Worm (Caenorhabditis elegans) whole organism, L1 larva: ENCODE measurements around the gene Y59E9AL.36.
"Not testable (repeated sequence)": the region's sequence is repeated elsewhere in the genome, so short reads cannot be mapped to it uniquely, and the experiment has no call there.

Source experiments
- C16A3.4 ChIP-seq: fragments of 150-350 bp; optimal IDR thresholded peaks from 2 replicates; lab custom pipeline; 2014; ENCODE audit warnings: missing biosample characterization, missing genetic modification characterization
- C34B4.2 ChIP-seq: sonication (generic microtip); optimal IDR thresholded peaks from 2 replicates; lab custom pipeline; 2017; ENCODE audit warnings: mild to moderate bottlenecking, missing genetic modification characterization, missing compliant biosample characterization
- aly-2 ChIP-seq: fragments of 150-350 bp; optimal IDR thresholded peaks from 2 replicates; lab custom pipeline; 2014; ENCODE audit warnings: missing biosample characterization, missing genetic modification characterization
- ama-1 ChIP-seq: fragments of 150-350 bp; optimal IDR thresholded peaks from 2 replicates; lab custom pipeline; 2014
- blmp-1 ChIP-seq: fragments of 150-350 bp; optimal IDR thresholded peaks from 2 replicates; lab custom pipeline; 2014; ENCODE audit warnings: missing biosample characterization, missing genetic modification characterization
- ceh-82 ChIP-seq, 3 experiments: fragments of 150-350 bp in 1 of 3; sonication (generic microtip) in 2 of 3; optimal IDR thresholded peaks; 2 replicates each; lab custom pipeline; 2014 to 2017; ENCODE audit warnings: missing biosample characterization in 3 of 3, missing genetic modification characterization in 3 of 3
- ceh-88 ChIP-seq: fragments of 200-800 bp; sonication (Bioruptor generic); IDR thresholded peaks from 2 replicates; pipeline ENCODE4 v1.3.6; 2022; ENCODE audit warnings: missing genetic modification characterization, missing compliant biosample characterization
- efl-1 ChIP-seq, 4 experiments: fragments of 150-350 bp; optimal IDR thresholded peaks in 3 of 4; peaks in 1 of 4; 1 replicate in 1 of 4; 2 replicates in 3 of 4; lab custom pipeline; 2014; ENCODE audit warnings: missing biosample characterization in 2 of 4, missing genetic modification characterization in 2 of 4, missing genetic modification reagents in 2 of 4
- efl-3 ChIP-seq: fragments of 200-800 bp; sonication (Bioruptor generic); optimal IDR thresholded peaks from 2 replicates; lab custom pipeline; 2018; ENCODE audit warnings: mild to moderate bottlenecking, missing genetic modification characterization, missing compliant biosample characterization
- elt-3 ChIP-seq, 6 experiments: fragments of 150-350 bp in 1 of 6; sonication (generic microtip); optimal IDR thresholded peaks; 2 replicates each; lab custom pipeline; 2017 to 2018; ENCODE audit warnings: missing biosample characterization in 6 of 6, missing genetic modification characterization in 6 of 6, inconsistent platforms in 1 of 6
- fkh-10 ChIP-seq: sonication (generic microtip); optimal IDR thresholded peaks from 2 replicates; lab custom pipeline; 2017; ENCODE audit warnings: missing biosample characterization, missing genetic modification reagents, missing genetic modification characterization
- fkh-8 ChIP-seq: sonication (generic microtip); optimal IDR thresholded peaks from 2 replicates; lab custom pipeline; 2016; ENCODE audit warnings: mild to moderate bottlenecking, missing genetic modification characterization, missing compliant biosample characterization
- fos-1 ChIP-seq: fragments of 150-350 bp; optimal IDR thresholded peaks from 2 replicates; lab custom pipeline; 2014; ENCODE audit warnings: missing biosample characterization, missing genetic modification characterization
- grh-1 ChIP-seq: fragments of 200-800 bp; sonication (Bioruptor generic); IDR thresholded peaks from 2 replicates; pipeline ENCODE4 v1.3.6; 2022; ENCODE audit warnings: missing genetic modification reagents, missing genetic modification characterization, missing compliant biosample characterization
- hpl-2 ChIP-seq: fragments of 150-350 bp; optimal IDR thresholded peaks from 2 replicates; lab custom pipeline; 2014; ENCODE audit warnings: missing biosample characterization, missing genetic modification reagents, missing genetic modification characterization
- irx-1 ChIP-seq: sonication (generic microtip); optimal IDR thresholded peaks from 2 replicates; lab custom pipeline; 2016; ENCODE audit warnings: missing genetic modification characterization, missing compliant biosample characterization
- jun-1 ChIP-seq: fragments of 150-350 bp; optimal IDR thresholded peaks from 2 replicates; lab custom pipeline; 2014; ENCODE audit warnings: missing biosample characterization, missing genetic modification reagents, missing genetic modification characterization
- lin-13 ChIP-seq: fragments of 150-350 bp; optimal IDR thresholded peaks from 2 replicates; lab custom pipeline; 2014; ENCODE audit warnings: missing biosample characterization, missing genetic modification reagents, missing genetic modification characterization
- lin-14 ChIP-seq: fragments of 200-800 bp; sonication (Bioruptor generic); optimal IDR thresholded peaks from 2 replicates; lab custom pipeline; 2018; ENCODE audit warnings: mild to moderate bottlenecking, missing genetic modification characterization, moderate library complexity, missing compliant biosample characterization
- lin-35 ChIP-seq, 2 experiments: fragments of 150-350 bp; optimal IDR thresholded peaks; 2 replicates each; lab custom pipeline; 2014; ENCODE audit warnings: missing biosample characterization in 2 of 2, missing genetic modification characterization in 2 of 2, missing genetic modification reagents in 2 of 2
- lir-3 ChIP-seq: sonication (generic microtip); optimal IDR thresholded peaks from 2 replicates; lab custom pipeline; 2016; ENCODE audit warnings: mild to moderate bottlenecking, missing genetic modification characterization, moderate library complexity, missing compliant biosample characterization; ENCODE audit not compliant: poor library complexity
- mef-2 ChIP-seq: fragments of 150-350 bp; optimal IDR thresholded peaks from 2 replicates; lab custom pipeline; 2014; ENCODE audit warnings: missing biosample characterization, missing genetic modification characterization
- mep-1 ChIP-seq: fragments of 150-350 bp; optimal IDR thresholded peaks from 2 replicates; lab custom pipeline; 2014; ENCODE audit warnings: missing biosample characterization, missing genetic modification characterization
- nhr-237 ChIP-seq: fragments of 150-350 bp; optimal IDR thresholded peaks from 2 replicates; lab custom pipeline; 2014; ENCODE audit warnings: missing biosample characterization, missing genetic modification characterization
- nhr-28 ChIP-seq: fragments of 150-350 bp; optimal IDR thresholded peaks from 2 replicates; lab custom pipeline; 2014; ENCODE audit warnings: missing biosample characterization, missing genetic modification characterization
- nhr-71 ChIP-seq: sonication (generic microtip); optimal IDR thresholded peaks from 2 replicates; lab custom pipeline; 2016; ENCODE audit warnings: mild to moderate bottlenecking, missing genetic modification characterization, moderate library complexity, missing compliant biosample characterization
- nhr-76 ChIP-seq: sonication (generic microtip); optimal IDR thresholded peaks from 2 replicates; lab custom pipeline; 2017; ENCODE audit warnings: missing biosample characterization, missing genetic modification characterization
- nhr-77 ChIP-seq: fragments of 150-350 bp; optimal IDR thresholded peaks from 2 replicates; lab custom pipeline; 2014; ENCODE audit warnings: missing biosample characterization, missing genetic modification characterization
- nhr-90 ChIP-seq: sonication (generic microtip); optimal IDR thresholded peaks from 2 replicates; lab custom pipeline; 2016; ENCODE audit warnings: mild to moderate bottlenecking, missing genetic modification characterization, missing compliant biosample characterization; ENCODE audit not compliant: poor library complexity
- pag-3 ChIP-seq: sonication (generic microtip); optimal IDR thresholded peaks from 2 replicates; lab custom pipeline; 2017; ENCODE audit warnings: missing genetic modification characterization, mild to moderate bottlenecking, missing compliant biosample characterization, antibody characterized with exemption, borderline replicate concordance; ENCODE audit not compliant: insufficient read depth
- pqm-1 ChIP-seq: sonication (generic microtip); optimal IDR thresholded peaks from 3 replicates; lab custom pipeline; 2017; ENCODE audit warnings: missing biosample characterization, missing genetic modification characterization
- snu-23 ChIP-seq: sonication (generic microtip); optimal IDR thresholded peaks from 2 replicates; lab custom pipeline; 2016; ENCODE audit warnings: missing genetic modification characterization, missing compliant biosample characterization
- sox-4 ChIP-seq: sonication (generic microtip); optimal IDR thresholded peaks from 2 replicates; lab custom pipeline; 2016; ENCODE audit warnings: missing genetic modification characterization, missing compliant biosample characterization
- swsn-7 ChIP-seq: sonication (generic microtip); optimal IDR thresholded peaks from 2 replicates; lab custom pipeline; 2016; ENCODE audit warnings: missing genetic modification characterization, missing compliant biosample characterization
- tlp-1 ChIP-seq: fragments of 150-350 bp; optimal IDR thresholded peaks from 2 replicates; lab custom pipeline; 2014; ENCODE audit warnings: missing biosample characterization, missing genetic modification characterization
- unc-130 ChIP-seq: fragments of 150-350 bp; optimal IDR thresholded peaks from 2 replicates; lab custom pipeline; 2017; ENCODE audit warnings: missing biosample characterization, missing genetic modification characterization, inconsistent platforms
- unc-62 ChIP-seq: fragments of 150-350 bp; optimal IDR thresholded peaks from 2 replicates; lab custom pipeline; 2014; ENCODE audit warnings: missing biosample characterization, missing genetic modification reagents, missing genetic modification characterization
- ztf-4 ChIP-seq: fragments of 150-350 bp; optimal IDR thresholded peaks from 2 replicates; lab custom pipeline; 2014; ENCODE audit warnings: missing biosample characterization, missing genetic modification characterization

The Y59E9AL.36 gene

ce11 chrIV:5218496-5218895 is 9.2 kb upstream of the Y59E9AL.36 start, which contains the start of gene nsph-4.2:
nsph-4.2 (plus strand) TSS chrIV:5218796.
- TF ChIP-seq C34B4.2 (tag; lab: Kevin White, UChicago); unc-130; lin-13: not testable (repeated sequence)

- TF ChIP-seq elt-3 (tag; optimal IDR thresholded peaks at IDR 0.05; lab: Kevin White, UChicago), result peak in 2 of 6 experiments; percentile 17 to 22
- peak; percentile 33 for TF ChIP-seq lin-14 (GFP tag; lab: Kevin White, UChicago)
- TF ChIP-seq jun-1 (tag; lab: Kevin White, UChicago), result no peak
- peak; percentile 48 for TF ChIP-seq blmp-1 (tag; lab: Kevin White, UChicago)
- no peak for TF ChIP-seq mep-1 (tag; lab: Kevin White, UChicago)
- no peak for TF ChIP-seq tlp-1
- no peak for TF ChIP-seq fkh-8
- TF ChIP-seq snu-23, result no peak
- TF ChIP-seq mef-2, result no peak
- no peak for TF ChIP-seq irx-1
- TF ChIP-seq aly-2, result no peak
- TF ChIP-seq ztf-4 (tag; lab: Kevin White, UChicago), result no peak
Observed at ce11 chrIV:5216349-5216748, 7.1 kb upstream of the Y59E9AL.36 start.

ce11 chrIV:5215092-5215491 is 5.8 kb upstream of the Y59E9AL.36 start, which contains the start of gene Y59E9AL.4:
Y59E9AL.4 (minus strand) TSS chrIV:5215192.
- TF ChIP-seq mep-1 (tag; lab: Kevin White, UChicago) (no peak), lin-35 (GFP tag; optimal IDR thresholded peaks at IDR 0.05; lab: Kevin White, UChicago) (no peak), fkh-8 (no peak), snu-23 (no peak), ztf-4 (tag; lab: Kevin White, UChicago) (no peak), pag-3 (tag; lab: Kevin White, UChicago) (no peak), pqm-1 (tag; lab: Kevin White, UChicago) (no peak), unc-62 (GFP tag; lab: Kevin White, UChicago) (no peak), nhr-237 (tag; lab: Kevin White, UChicago) (no peak), hpl-2 (GFP tag; lab: Kevin White, UChicago) (no peak), fkh-10 (GFP tag; lab: Kevin White, UChicago) (no peak), fos-1 (tag; lab: Kevin White, UChicago) (no peak)

ce11 chrIV:5210606-5211005 is 1.3 kb upstream of the Y59E9AL.36 start:
- TF ChIP-seq ceh-88 (GFP tag; lab: Robert Waterston, UW) (no peak), grh-1 (GFP tag; lab: Robert Waterston, UW) (no peak), nhr-71 (tag; lab: Kevin White, UChicago) (no peak), nhr-76 (tag; lab: Kevin White, UChicago) (no peak), ama-1 (lab: Kevin White, UChicago) (no peak), lin-13 (no peak), efl-3 (GFP tag; lab: Kevin White, UChicago) (no peak), nhr-237 (tag; lab: Kevin White, UChicago) (no peak), nhr-28 (tag; lab: Kevin White, UChicago) (no peak), swsn-7 (tag; lab: Kevin White, UChicago) (no peak), C16A3.4 (tag; lab: Kevin White, UChicago) (no peak), efl-1 (optimal IDR thresholded peaks at IDR 0.05; lab: Kevin White, UChicago) (no peak), efl-1 (GFP tag; optimal IDR thresholded peaks at IDR 0.05 in 1 of 2; lab: Kevin White, UChicago) (no peak), lir-3 (tag; lab: Kevin White, UChicago) (no peak), ceh-82 (tag; optimal IDR thresholded peaks at IDR 0.05; lab: Kevin White, UChicago) (no peak), sox-4 (no peak), nhr-90 (no peak), nhr-77 (tag; lab: Kevin White, UChicago) (no peak)
